Worm (Caenorhabditis elegans): ENCODE data around the gene malt-1.

DNA sequence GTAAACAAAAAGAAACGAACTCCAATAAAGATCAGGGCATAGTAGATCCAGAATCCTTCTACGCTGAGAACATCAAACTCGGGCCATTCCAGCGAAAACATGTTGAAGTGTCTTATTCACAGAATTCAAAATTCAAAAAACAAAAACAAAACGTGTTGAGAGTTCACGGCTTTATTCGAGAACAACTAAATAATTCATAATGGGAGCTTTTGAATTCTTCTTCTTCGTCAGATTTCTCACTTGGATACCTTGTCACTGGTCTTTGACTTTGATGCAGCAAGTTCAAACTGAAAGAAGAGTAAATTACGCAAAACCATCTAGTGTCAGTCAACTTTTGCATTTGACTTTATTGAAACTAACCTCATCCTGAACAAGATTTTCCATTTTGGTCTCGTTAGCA lies 33.4 kb downstream of the malt-1 start, which contains the start of gene B0252.11:
- TF ChIP-seq snpc-4 (tag; optimal IDR thresholded peaks at IDR 0.05): no peak
- no peak for TF ChIP-seq aly-2 (tag; optimal IDR thresholded peaks at IDR 0.05)
- no peak for TF ChIP-seq Y5F2A.4 (GFP tag; optimal IDR thresholded peaks at IDR 0.05)
- TF ChIP-seq ztf-11 (tag; optimal IDR thresholded peaks at IDR 0.05): no peak
- no peak for TF ChIP-seq nhr-77 (tag; optimal IDR thresholded peaks at IDR 0.05)
- no peak for TF ChIP-seq daf-16 (GFP tag; optimal IDR thresholded peaks at IDR 0.05)
- no peak for TF ChIP-seq daf-16 (tag; optimal IDR thresholded peaks at IDR 0.05)
- TF ChIP-seq dpl-1 (GFP tag; optimal IDR thresholded peaks at IDR 0.05): no peak

Data from whole organism, L4 larva.